Worm (Caenorhabditis elegans): Measurements from ENCODE around the gene C08F8.9.
"Not testable (repeated sequence)": the region's sequence is repeated elsewhere in the genome, so short reads cannot be mapped to it uniquely, and the experiment has no call there.

ce11 chrIV:11154425-11155114 lies 23.8 kb downstream of the C08F8.9 start, which contains the start of gene C08F8.3:
- not testable (repeated sequence) for TF ChIP-seq T23F11.4 (GFP tag; optimal IDR thresholded peaks at IDR 0.05); C38D4.7 (GFP tag; optimal IDR thresholded peaks at IDR 0.05); dmd-4 (tag; optimal IDR thresholded peaks at IDR 0.05; ENCODE audit: borderline replicate concordance); che-1 (tag; optimal IDR thresholded peaks at IDR 0.05); C08G9.2 (tag; optimal IDR thresholded peaks at IDR 0.05); ceh-9 (tag; optimal IDR thresholded peaks at IDR 0.05); hlh-30 (tag; optimal IDR thresholded peaks at IDR 0.05; ENCODE audit: insufficient read depth); ceh-22 (tag; optimal IDR thresholded peaks at IDR 0.05); ceh-45 (GFP tag; IDR thresholded peaks at IDR 0.05); hlh-15 (tag; optimal IDR thresholded peaks at IDR 0.05); pqm-1 (tag; optimal IDR thresholded peaks at IDR 0.05)

Measured in whole organism, late embryonic.